Fruit fly (Drosophila melanogaster): Measurements from ENCODE around the gene Edg84A.

DNA sequence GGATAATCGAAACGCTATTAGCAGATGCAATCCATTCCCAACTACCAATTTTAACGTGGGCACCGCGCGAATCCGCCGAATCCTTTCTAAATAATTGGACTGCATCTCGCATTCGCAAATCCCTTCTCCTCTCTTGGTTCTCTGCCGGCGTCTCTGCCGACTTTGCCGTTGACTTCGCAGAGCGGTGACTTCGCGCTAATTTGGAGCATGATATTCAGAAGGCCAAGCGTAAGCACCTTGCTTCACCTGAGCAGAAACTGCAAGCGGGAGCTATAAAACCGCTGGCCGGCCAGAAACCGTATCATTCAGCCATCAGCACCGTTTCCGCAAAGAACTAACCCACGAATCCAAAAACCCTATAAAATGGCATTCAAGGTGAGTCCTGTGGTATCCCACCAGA lies 19.5 kb downstream of the Edg84A start, which contains the start of gene Ccp84Aa:
- TF ChIP-seq CG32264 (GFP tag; optimal IDR thresholded peaks at IDR 0.05): no peak
- TF ChIP-seq GATAd (GFP tag; optimal IDR thresholded peaks at IDR 0.05): no peak
- no peak for TF ChIP-seq br (GFP tag; optimal IDR thresholded peaks at IDR 0.05)
- no peak for TF ChIP-seq Sp1 (GFP tag; optimal IDR thresholded peaks at IDR 0.05)
- TF ChIP-seq h (GFP tag; optimal IDR thresholded peaks at IDR 0.05): no peak
- no peak for TF ChIP-seq tai (GFP tag; optimal IDR thresholded peaks at IDR 0.05)
- TF ChIP-seq pan (optimal IDR thresholded peaks at IDR 0.05): no peak
- TF ChIP-seq CG9705 (GFP tag; optimal IDR thresholded peaks at IDR 0.05): no peak
- no peak for TF ChIP-seq Dfd (GFP tag; optimal IDR thresholded peaks at IDR 0.05)
- TF ChIP-seq usp (GFP tag; optimal IDR thresholded peaks at IDR 0.05): no peak

All from whole organism, wandering third instar larva.